Worm (Caenorhabditis elegans) whole organism, late embryonic: ENCODE results near the gene tyr-2.
"Not testable (repeated sequence)": the region's sequence is repeated elsewhere in the genome, so short reads cannot be mapped to it uniquely, and the experiment has no call there.

Experiments used
- C38D4.7 ChIP-seq: fragments of 200-800 bp; sonication (Bioruptor generic); optimal IDR thresholded peaks from 2 replicates; lab custom pipeline; 2018; ENCODE audit warnings: mild to moderate bottlenecking, missing genetic modification characterization, moderate library complexity, missing compliant biosample characterization
- F13H6.1 ChIP-seq: sonication (generic microtip); optimal IDR thresholded peaks from 2 replicates; lab custom pipeline; 2016; ENCODE audit warnings: missing genetic modification characterization, missing compliant biosample characterization
- T23F11.4 ChIP-seq: fragments of 200-800 bp; sonication (Bioruptor generic); optimal IDR thresholded peaks from 2 replicates; lab custom pipeline; 2018; ENCODE audit warnings: mild to moderate bottlenecking, missing genetic modification characterization, missing compliant biosample characterization
- Y22D7AL.16 ChIP-seq: sonication (generic microtip); optimal IDR thresholded peaks from 2 replicates; lab custom pipeline; 2016; ENCODE audit warnings: missing genetic modification characterization, missing compliant biosample characterization
- ama-1 ChIP-seq: fragments of 150-350 bp; optimal IDR thresholded peaks from 2 replicates; lab custom pipeline; 2014
- ceh-14 ChIP-seq: sonication (generic microtip); optimal IDR thresholded peaks from 2 replicates; lab custom pipeline; 2016; ENCODE audit warnings: missing genotype, missing genetic modification characterization, missing compliant biosample characterization
- ceh-22 ChIP-seq: sonication (generic microtip); optimal IDR thresholded peaks from 2 replicates; lab custom pipeline; 2017; ENCODE audit warnings: missing biosample characterization, missing genetic modification characterization
- ceh-24 ChIP-seq: sonication (generic microtip); optimal IDR thresholded peaks from 2 replicates; lab custom pipeline; 2016; ENCODE audit warnings: mild to moderate bottlenecking, missing genetic modification characterization, missing compliant biosample characterization
- ceh-31 ChIP-seq: sonication (generic microtip); optimal IDR thresholded peaks from 2 replicates; lab custom pipeline; 2016; ENCODE audit warnings: missing genetic modification characterization, missing compliant biosample characterization
- ceh-34 ChIP-seq: sonication (generic microtip); optimal IDR thresholded peaks from 2 replicates; lab custom pipeline; 2016; ENCODE audit warnings: mild to moderate bottlenecking, missing genetic modification characterization, missing compliant biosample characterization
- ceh-48 ChIP-seq: sonication (generic microtip); optimal IDR thresholded peaks from 2 replicates; lab custom pipeline; 2016; ENCODE audit warnings: missing genetic modification characterization, inconsistent platforms, missing compliant biosample characterization
- ceh-6 ChIP-seq: fragments of 200-800 bp; sonication (Bioruptor generic); optimal IDR thresholded peaks from 2 replicates; lab custom pipeline; 2018; ENCODE audit warnings: mild to moderate bottlenecking, missing genetic modification characterization, missing compliant biosample characterization
- che-1 ChIP-seq: sonication (generic microtip); optimal IDR thresholded peaks from 2 replicates; lab custom pipeline; 2016; ENCODE audit warnings: mild to moderate bottlenecking, missing genetic modification characterization, missing compliant biosample characterization
- dmd-4 ChIP-seq: sonication (generic microtip); optimal IDR thresholded peaks from 2 replicates; lab custom pipeline; 2016; ENCODE audit warnings: borderline replicate concordance, missing genetic modification characterization, missing compliant biosample characterization
- dve-1 ChIP-seq: sonication (generic microtip); optimal IDR thresholded peaks from 2 replicates; lab custom pipeline; 2017; ENCODE audit warnings: antibody characterized with exemption, mild to moderate bottlenecking, missing genetic modification characterization, missing compliant biosample characterization
- eyg-1 ChIP-seq: sonication (generic microtip); optimal IDR thresholded peaks from 2 replicates; lab custom pipeline; 2016; ENCODE audit warnings: missing genotype, missing genetic modification characterization, missing compliant biosample characterization
- fkh-10 ChIP-seq: fragments of 150-350 bp; optimal IDR thresholded peaks from 2 replicates; lab custom pipeline; 2014; ENCODE audit warnings: missing biosample characterization, missing genetic modification reagents, missing genetic modification characterization
- gmeb-2 ChIP-seq: sonication (generic microtip); optimal IDR thresholded peaks from 2 replicates; lab custom pipeline; 2016; ENCODE audit warnings: missing genetic modification characterization, inconsistent platforms, missing compliant biosample characterization
- hlh-30 ChIP-seq: sonication (generic microtip); optimal IDR thresholded peaks from 2 replicates; lab custom pipeline; 2017; ENCODE audit warnings: antibody characterized with exemption, missing genetic modification characterization, missing compliant biosample characterization; ENCODE audit not compliant: insufficient read depth
- hlh-8 ChIP-seq: sonication (generic microtip); optimal IDR thresholded peaks from 2 replicates; lab custom pipeline; 2016; ENCODE audit warnings: missing genotype, missing genetic modification characterization, missing compliant biosample characterization
- lim-6 ChIP-seq: sonication (generic microtip); optimal IDR thresholded peaks from 2 replicates; lab custom pipeline; 2016; ENCODE audit warnings: missing genetic modification characterization, missing compliant biosample characterization
- lin-11 ChIP-seq: fragments of 200-800 bp; sonication (Bioruptor generic); optimal IDR thresholded peaks from 2 replicates; lab custom pipeline; 2018; ENCODE audit warnings: mild to moderate bottlenecking, missing genetic modification characterization, missing compliant biosample characterization
- madf-2 ChIP-seq: sonication (generic microtip); optimal IDR thresholded peaks from 2 replicates; lab custom pipeline; 2017; ENCODE audit warnings: missing genetic modification characterization, missing compliant biosample characterization
- nhr-11 ChIP-seq: fragments of 150-350 bp; optimal IDR thresholded peaks from 2 replicates; lab custom pipeline; 2014; ENCODE audit warnings: missing biosample characterization, missing genetic modification characterization
- nhr-232 ChIP-seq: sonication (generic microtip); optimal IDR thresholded peaks from 2 replicates; lab custom pipeline; 2016; ENCODE audit warnings: missing genetic modification characterization, missing compliant biosample characterization
- pha-2 ChIP-seq: sonication (generic microtip); optimal IDR thresholded peaks from 2 replicates; lab custom pipeline; 2017; ENCODE audit warnings: mild to moderate bottlenecking, missing genetic modification characterization, missing compliant biosample characterization
- ref-2 ChIP-seq: sonication (generic microtip); optimal IDR thresholded peaks from 2 replicates; lab custom pipeline; 2016; ENCODE audit warnings: missing genetic modification characterization, missing compliant biosample characterization
- rnt-1 ChIP-seq: sonication (generic microtip); optimal IDR thresholded peaks from 2 replicates; lab custom pipeline; 2016; ENCODE audit warnings: missing genetic modification characterization, missing compliant biosample characterization
- sdc-2 ChIP-seq: sonication (generic microtip); optimal IDR thresholded peaks from 2 replicates; lab custom pipeline; 2016; ENCODE audit warnings: missing genotype, missing genetic modification characterization, missing compliant biosample characterization
- sox-4 ChIP-seq: sonication (generic microtip); optimal IDR thresholded peaks from 2 replicates; lab custom pipeline; 2017; ENCODE audit warnings: mild to moderate bottlenecking, missing genetic modification characterization, inconsistent platforms, missing compliant biosample characterization
- ttx-3 ChIP-seq: sonication (generic microtip); optimal IDR thresholded peaks from 2 replicates; lab custom pipeline; 2016; ENCODE audit warnings: missing genetic modification reagents, missing genetic modification characterization, missing compliant biosample characterization
- unc-42 ChIP-seq: sonication (generic microtip); optimal IDR thresholded peaks from 2 replicates; lab custom pipeline; 2016; ENCODE audit warnings: missing genotype, missing genetic modification characterization, missing compliant biosample characterization
- unc-55 ChIP-seq: sonication (generic microtip); optimal IDR thresholded peaks from 2 replicates; lab custom pipeline; 2017; ENCODE audit warnings: missing biosample characterization, missing genetic modification reagents, missing genetic modification characterization
- unc-86 ChIP-seq: sonication (generic microtip); optimal IDR thresholded peaks from 2 replicates; lab custom pipeline; 2016; ENCODE audit warnings: missing genetic modification characterization, missing compliant biosample characterization
- zip-5 ChIP-seq: sonication (generic microtip); optimal IDR thresholded peaks from 2 replicates; lab custom pipeline; 2016; ENCODE audit warnings: missing genetic modification characterization, missing compliant biosample characterization
- ztf-16 ChIP-seq: sonication (generic microtip); optimal IDR thresholded peaks from 2 replicates; lab custom pipeline; 2017; ENCODE audit warnings: missing genetic modification characterization, missing compliant biosample characterization

The tyr-2 gene

DNA sequence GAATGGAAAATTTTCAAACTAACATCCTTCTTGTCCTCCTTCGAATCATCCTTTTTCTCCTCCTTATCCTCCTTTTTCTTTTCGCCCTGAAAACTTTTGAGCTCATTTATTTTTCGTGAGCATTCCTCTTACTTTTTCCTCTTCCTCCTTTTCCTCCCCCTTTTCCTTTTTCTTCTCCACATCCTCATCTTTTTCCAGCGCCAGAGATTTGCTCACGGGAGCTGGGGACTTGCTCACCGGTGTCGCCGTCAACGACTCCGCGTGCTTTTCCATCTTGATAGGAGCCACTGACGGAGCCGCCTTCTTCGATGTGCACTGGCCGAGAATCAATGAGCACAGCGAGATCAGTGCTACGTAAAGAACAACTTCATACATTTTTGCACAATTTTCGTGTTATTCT lies 4.3 kb downstream of the tyr-2 start, which contains the start of gene K08E3.2:
K08E3.2 (minus strand) TSS at position 375 of the 400 bp plus-strand sequence.
- TF ChIP-seq T23F11.4 (no peak), hlh-30 (no peak), Y22D7AL.16 (tag; lab: Kevin White, UChicago) (no peak), dmd-4 (tag; lab: Kevin White, UChicago) (no peak), lin-11 (tag; lab: Kevin White, UChicago) (no peak), nhr-232 (tag; lab: Kevin White, UChicago) (no peak), che-1 (tag; lab: Kevin White, UChicago) (no peak), ztf-16 (no peak), ceh-31 (tag; lab: Kevin White, UChicago) (no peak), ama-1 (lab: Kevin White, UChicago) (no peak)
- TF ChIP-seq, all 69 proteins: peak for 0

DNA sequence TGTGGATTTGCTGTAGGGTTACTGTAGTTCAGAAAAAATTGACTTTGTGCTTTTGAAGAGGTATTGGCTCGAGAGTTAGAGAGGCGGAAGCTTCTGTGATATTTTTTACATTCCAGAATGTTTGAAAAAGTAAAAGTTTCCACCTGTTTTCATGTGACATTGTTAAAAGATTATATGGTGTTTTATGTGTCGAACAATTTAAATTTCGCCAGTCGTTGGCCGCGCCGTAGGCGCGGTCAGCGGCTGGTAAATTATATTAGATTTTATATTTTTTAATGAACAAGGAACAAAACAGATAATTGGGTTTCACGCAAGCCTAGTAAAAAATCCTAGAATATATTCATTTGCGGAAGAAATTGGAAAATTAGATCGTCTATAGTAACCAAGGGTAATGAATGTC lies 7.1 kb downstream of the tyr-2 start, which contains the start of gene mlc-7:
mlc-7 (plus strand) TSS at position 301 of the 400 bp plus-strand sequence.
- not testable (repeated sequence) for TF ChIP-seq eyg-1, hlh-30, unc-42

DNA sequence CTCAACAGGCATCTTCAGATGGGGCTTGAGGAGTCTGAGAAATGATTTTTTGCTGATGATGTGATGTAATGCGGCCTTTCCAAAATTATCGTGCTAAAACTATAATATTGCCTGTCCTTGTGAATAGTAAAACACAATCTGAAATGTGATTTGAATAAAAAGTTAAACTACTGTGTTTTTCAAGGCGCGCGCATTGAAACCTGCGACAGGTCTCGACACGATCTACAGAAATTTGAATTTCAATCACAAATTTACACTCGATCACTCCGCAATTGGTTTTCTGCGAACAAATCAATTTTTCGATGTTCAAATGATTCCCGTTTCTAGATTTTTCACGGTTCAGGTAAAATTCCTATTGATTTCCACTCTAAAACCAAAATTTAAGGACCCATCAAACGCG lies 11.7 kb downstream of the tyr-2 start, which contains the start of gene toca-2:
toca-2 (plus strand) TSS at position 208 of the 400 bp plus-strand sequence.
- TF ChIP-seq ceh-14 (tag; lab: Kevin White, UChicago) (no peak), pha-2 (no peak), ttx-3 (tag; lab: Kevin White, UChicago) (no peak), unc-42 (no peak), hlh-8 (tag; lab: Kevin White, UChicago) (no peak), sdc-2 (tag; lab: Kevin White, UChicago) (no peak), ceh-48 (no peak), fkh-10 (GFP tag; lab: Kevin White, UChicago) (no peak), ceh-24 (tag; lab: Kevin White, UChicago) (no peak), dve-1 (tag; lab: Kevin White, UChicago) (no peak), F13H6.1 (tag; lab: Kevin White, UChicago) (no peak), lim-6 (tag; lab: Kevin White, UChicago) (no peak)

DNA sequence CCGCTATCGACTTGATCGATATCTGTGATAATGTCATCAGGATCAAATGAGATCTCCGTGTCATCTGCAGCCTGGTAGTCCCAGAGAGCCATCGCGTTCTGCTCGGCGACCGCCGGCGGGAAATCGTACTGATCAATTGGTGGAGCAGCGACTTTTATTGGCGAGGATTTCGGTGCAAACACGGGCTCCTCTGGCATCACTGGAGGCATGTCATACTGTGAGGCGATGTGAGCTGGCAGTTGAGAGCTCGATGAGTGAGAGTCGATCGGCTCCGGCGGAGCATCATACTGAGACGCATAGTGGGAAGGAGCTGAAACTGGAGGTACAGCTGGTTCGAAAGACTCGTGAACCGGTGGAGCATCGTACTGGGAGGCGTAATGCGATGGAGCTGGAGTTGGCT lies 15.7 kb downstream of the tyr-2 start:
- TF ChIP-seq nhr-11 (tag; lab: Kevin White, UChicago) (no peak), sox-4 (no peak), C38D4.7 (GFP tag; lab: Kevin White, UChicago) (no peak)

DNA sequence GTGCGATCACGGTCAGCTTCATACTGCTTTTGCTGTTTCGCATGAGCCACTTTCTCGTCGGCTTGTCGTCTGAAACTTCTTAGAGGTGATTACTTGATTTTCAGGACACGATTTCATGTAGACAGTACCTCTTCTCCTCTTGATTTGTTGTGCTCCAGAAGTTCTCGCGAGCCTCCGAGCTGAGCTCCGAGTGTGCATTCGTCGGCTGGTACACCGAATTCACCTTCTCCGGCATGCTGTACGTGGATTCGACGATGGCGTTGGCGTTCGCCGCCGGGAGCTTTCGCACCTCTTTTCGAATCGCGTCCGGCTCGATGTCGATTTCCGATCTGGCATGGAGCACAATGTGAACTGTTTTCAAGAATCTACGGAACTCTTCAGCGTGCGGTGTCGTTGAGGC lies 17.0 kb downstream of the tyr-2 start:
- TF ChIP-seq ceh-34 (tag; lab: Kevin White, UChicago) (no peak), madf-2 (no peak), ztf-16 (no peak), zip-5 (tag; lab: Kevin White, UChicago) (no peak), gmeb-2 (tag; lab: Kevin White, UChicago) (no peak), hlh-8 (tag; lab: Kevin White, UChicago) (no peak), ref-2 (tag; lab: Kevin White, UChicago) (no peak), rnt-1 (no peak), unc-55 (no peak), unc-86 (tag; lab: Kevin White, UChicago) (no peak), ttx-3 (tag; lab: Kevin White, UChicago) (no peak)
- TF ChIP-seq, all 69 proteins: peak for 0

DNA sequence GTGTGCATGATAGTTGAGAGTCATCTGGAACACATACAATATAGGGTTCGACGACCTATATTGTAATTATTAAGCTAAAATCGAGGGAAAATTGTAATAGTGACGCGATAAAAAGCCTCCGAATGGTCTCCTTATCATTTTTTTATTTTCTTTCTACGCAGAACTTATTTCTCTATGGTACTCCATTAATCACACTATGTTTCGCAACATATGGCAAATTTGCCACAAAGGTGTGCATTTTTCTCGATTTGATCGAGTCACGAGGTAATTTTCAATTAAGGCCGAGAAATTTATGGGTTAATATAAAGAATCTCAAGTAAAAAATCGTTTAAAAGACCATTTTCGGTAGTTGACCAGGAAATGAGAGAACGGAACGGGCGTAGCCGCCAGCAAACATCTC lies 18.0 kb downstream of the tyr-2 start, which contains the start of gene dbn-1:
dbn-1 (minus strand) TSS at position 24 of the 400 bp plus-strand sequence.
- TF ChIP-seq ceh-22 (tag; lab: Kevin White, UChicago) (no peak), ceh-6 (GFP tag; lab: Kevin White, UChicago) (no peak)
- TF ChIP-seq, all 69 proteins: peak for 0
